Fruit fly (Drosophila melanogaster): ENCODE data around the gene PDZ-GEF.
A peak's percentile ranks its signal among the peaks of the same experiment; 100 is the strongest.

Gene PDZ-GEF

DNA sequence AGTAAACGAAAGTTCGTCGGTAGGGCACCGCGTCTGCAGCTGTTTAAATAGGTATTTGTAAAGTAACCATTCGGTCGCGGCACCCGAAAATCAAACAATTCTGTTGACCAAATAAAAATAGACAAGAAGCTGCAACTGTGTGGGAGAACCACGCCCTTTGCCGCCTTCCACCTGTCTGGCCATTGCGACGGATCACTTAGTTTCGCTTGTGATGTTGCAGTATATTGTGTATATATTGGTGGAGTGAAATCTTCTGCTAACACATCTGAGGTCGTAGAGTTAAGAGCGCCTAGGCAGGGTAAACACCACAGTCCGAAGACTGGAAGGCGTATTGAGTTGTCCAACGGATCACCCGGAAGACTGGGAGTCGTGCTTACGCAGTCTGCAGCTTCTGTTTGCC is 40.2 kb upstream of the PDZ-GEF start (continued):
- TF ChIP-seq Nf-YC (tag; optimal IDR thresholded peaks at IDR 0.05) (no peak), hkb (optimal IDR thresholded peaks at IDR 0.05) (no peak), hkb (GFP tag; IDR thresholded peaks at IDR 0.05) (0 out of 2 replicates have a peak, but pooled peaks have one; percentile 23), pb (GFP tag; optimal IDR thresholded peaks at IDR 0.05) (no peak), MBD-R2 (GFP tag; IDR thresholded peaks at IDR 0.05) (no peak), ci (GFP tag; IDR thresholded peaks at IDR 0.05) (peak; percentile 45; the same call in 1 of the 3 replicates), CG6813 (GFP tag; optimal IDR thresholded peaks at IDR 0.05) (peak; percentile 66), CG42726 (GFP tag; IDR thresholded peaks at IDR 0.05; ENCODE audit: partially characterized antibody) (no peak), CG10654 (GFP tag; optimal IDR thresholded peaks at IDR 0.05) (no peak), CG14710 (tag; optimal IDR thresholded peaks at IDR 0.05) (peak; percentile 63), Abd-B (GFP tag; optimal IDR thresholded peaks at IDR 0.05) (no peak), Ptx1 (GFP tag; IDR thresholded peaks at IDR 0.05) (no peak), lmd (GFP tag; IDR thresholded peaks at IDR 0.05) (no peak), tio (GFP tag; optimal IDR thresholded peaks at IDR 0.05) (no peak), klu (GFP tag; IDR thresholded peaks at IDR 0.05) (no peak), Lim3 (GFP tag; IDR thresholded peaks at IDR 0.05) (no peak), Side (GFP tag; optimal IDR thresholded peaks at IDR 0.05) (peak; percentile 13), CG6765 (GFP tag; optimal IDR thresholded peaks at IDR 0.05) (no peak), HLHmδ (GFP tag; optimal IDR thresholded peaks at IDR 0.05) (peak; percentile 44), shn (GFP tag; optimal IDR thresholded peaks at IDR 0.05) (no peak), Deaf1 (tag; optimal IDR thresholded peaks at IDR 0.05) (no peak), CG13296 (GFP tag; optimal IDR thresholded peaks at IDR 0.05) (peak; percentile 11), slp2 (GFP tag; optimal IDR thresholded peaks at IDR 0.05) (no peak), chif (GFP tag; optimal IDR thresholded peaks at IDR 0.05) (peak in 1 of 2 experiments; percentile 2), CG5245 (GFP tag; optimal IDR thresholded peaks at IDR 0.05) (no peak), H2.0 (GFP tag; IDR thresholded peaks at IDR 0.05) (no peak), amos (GFP tag; IDR thresholded peaks at IDR 0.05; ENCODE audit: partially characterized antibody) (no peak), CG43689 (GFP tag; IDR thresholded peaks at IDR 0.05) (no peak), ase (GFP tag; IDR thresholded peaks at IDR 0.05) (0 out of 3 replicates have a peak, but pooled peaks have one; percentile 42), Rx (GFP tag; IDR thresholded peaks at IDR 0.05) (no peak), ham (GFP tag; IDR thresholded peaks at IDR 0.05) (no peak), gem (tag; optimal IDR thresholded peaks at IDR 0.05) (peak; percentile 45), ERR (GFP tag; optimal IDR thresholded peaks at IDR 0.05) (no peak), bcd (GFP tag; optimal IDR thresholded peaks at IDR 0.05) (peak; percentile 35), dmrt99B (tag; optimal IDR thresholded peaks at IDR 0.05) (peak; percentile 57), CG17829 (tag; optimal IDR thresholded peaks at IDR 0.05) (peak; percentile 30), CG13775 (GFP tag; optimal IDR thresholded peaks at IDR 0.05) (no peak), jing (GFP tag; optimal IDR thresholded peaks at IDR 0.05) (no peak), pum (GFP tag; optimal IDR thresholded peaks at IDR 0.05) (no peak), CG31224 (GFP tag; IDR thresholded peaks at IDR 0.05) (no peak), CG3995 (GFP tag; optimal IDR thresholded peaks at IDR 0.05) (no peak), mld (GFP tag; IDR thresholded peaks at IDR 0.05; ENCODE audit: partially characterized antibody) (no peak), CG6272 (GFP tag; IDR thresholded peaks at IDR 0.05) (no peak), Drgx (GFP tag; IDR thresholded peaks at IDR 0.05) (no peak), hb (GFP tag; IDR thresholded peaks at IDR 0.05; ENCODE audit: partially characterized antibody) (no peak), salm (tag; optimal IDR thresholded peaks at IDR 0.05) (peak; percentile 43), dmrt11E (tag; optimal IDR thresholded peaks at IDR 0.05) (peak; percentile 51), zfh2 (GFP tag; optimal IDR thresholded peaks at IDR 0.05) (no peak), CG2875 (GFP tag; optimal IDR thresholded peaks at IDR 0.05) (peak; percentile 65), Chrac-16 (GFP tag; optimal IDR thresholded peaks at IDR 0.05) (no peak), CG34224 (GFP tag; IDR thresholded peaks at IDR 0.05; ENCODE audit: partially characterized antibody) (no peak), CG3281 (GFP tag; optimal IDR thresholded peaks at IDR 0.05) (peak; percentile 20)

Measured in whole organism, embryonic.